Fruit fly (Drosophila melanogaster) whole organism, embryonic: ENCODE data around the gene Epp.

Source experiments
- ATbp ChIP-seq: fragments of 200-800 bp; sonication (Bioruptor generic); optimal IDR thresholded peaks from 2 replicates; lab custom pipeline; 2017; ENCODE audit warnings: missing biosample characterization, mild to moderate bottlenecking, missing genetic modification characterization, missing genetic modification reagents
- CG10147 ChIP-seq: fragments of 200-800 bp; sonication (Bioruptor generic); optimal IDR thresholded peaks from 2 replicates; lab custom pipeline; 2019; ENCODE audit warnings: missing biosample characterization, mild to moderate bottlenecking, missing genetic modification characterization, moderate library complexity
- CG10274 ChIP-seq: fragments of 200-800 bp; sonication (Bioruptor generic); optimal IDR thresholded peaks from 3 replicates; lab custom pipeline; 2017; ENCODE audit warnings: missing biosample characterization, mild to moderate bottlenecking, missing genetic modification characterization
- CG12299 ChIP-seq: fragments of 200-800 bp; sonication (Bioruptor generic); optimal IDR thresholded peaks from 2 replicates; lab custom pipeline; 2018; ENCODE audit warnings: missing biosample characterization, mild to moderate bottlenecking, missing genetic modification characterization
- CG1233 ChIP-seq: fragments of 200-800 bp; sonication (Bioruptor generic); optimal IDR thresholded peaks from 4 replicates; lab custom pipeline; 2018; ENCODE audit warnings: missing biosample characterization, mild to moderate bottlenecking, missing genetic modification characterization
- CG13287 ChIP-seq: fragments of 200-800 bp; sonication (Bioruptor generic); IDR thresholded peaks from 2 replicates; pipeline ENCODE4 v1.3.6; 2022; ENCODE audit warnings: missing biosample characterization, missing genetic modification characterization; ENCODE audit not compliant: partially characterized antibody
- CG13296 ChIP-seq: fragments of 200-800 bp; sonication (Bioruptor generic); optimal IDR thresholded peaks from 3 replicates; lab custom pipeline; 2018; ENCODE audit warnings: missing biosample characterization, mild to moderate bottlenecking, missing genetic modification characterization
- CG1647 ChIP-seq: fragments of 200-800 bp; sonication (Bioruptor generic); optimal IDR thresholded peaks from 3 replicates; lab custom pipeline; 2016; ENCODE audit warnings: missing biosample characterization, missing genetic modification characterization
- CG17361 ChIP-seq: fragments of 200-800 bp; sonication (Bioruptor generic); IDR thresholded peaks from 3 replicates; pipeline ENCODE4 v1.3.6; 2022; ENCODE audit warnings: missing biosample characterization, missing genetic modification characterization
- CG2889 ChIP-seq: fragments of 200-800 bp; sonication (Bioruptor generic); IDR thresholded peaks from 3 replicates; pipeline ENCODE4 v1.3.6; 2022; ENCODE audit warnings: missing biosample characterization, missing genetic modification characterization
- CG30020 ChIP-seq: fragments of 200-800 bp; optimal IDR thresholded peaks from 2 replicates; lab custom pipeline; 2019; ENCODE audit warnings: missing biosample characterization, mild to moderate bottlenecking, missing genetic modification characterization, moderate library complexity
- CG30403 ChIP-seq: fragments of 200-800 bp; sonication (Bioruptor generic); optimal IDR thresholded peaks from 3 replicates; lab custom pipeline; 2016; ENCODE audit warnings: missing biosample characterization, missing genetic modification characterization
- CG31365 ChIP-seq: fragments of 200-800 bp; sonication (Bioruptor generic); optimal IDR thresholded peaks from 2 replicates; lab custom pipeline; 2018; ENCODE audit warnings: missing biosample characterization, mild to moderate bottlenecking, missing genetic modification characterization
- CG3281 ChIP-seq: fragments of 200-800 bp; sonication (Bioruptor generic); optimal IDR thresholded peaks from 3 replicates; lab custom pipeline; 2017; ENCODE audit warnings: missing biosample characterization, mild to moderate bottlenecking, missing genetic modification characterization
- CG42726 ChIP-seq: fragments of 200-800 bp; sonication (Bioruptor generic); IDR thresholded peaks from 2 replicates; pipeline ENCODE4 v1.3.6; 2022; ENCODE audit warnings: missing biosample characterization, missing genetic modification characterization; ENCODE audit not compliant: partially characterized antibody
- CG4404 ChIP-seq: fragments of 200-800 bp; sonication (Bioruptor generic); IDR thresholded peaks from 2 replicates; pipeline ENCODE4 v1.3.6; 2022; ENCODE audit warnings: missing biosample characterization, missing genetic modification characterization
- CG4617 ChIP-seq: fragments of 200-800 bp; sonication (Bioruptor generic); optimal IDR thresholded peaks from 3 replicates; lab custom pipeline; 2016; ENCODE audit warnings: missing biosample characterization, missing genetic modification characterization, borderline replicate concordance
- CG6654 ChIP-seq: fragments of 200-800 bp; sonication (Bioruptor generic); optimal IDR thresholded peaks from 2 replicates; lab custom pipeline; 2017; ENCODE audit warnings: missing biosample characterization, mild to moderate bottlenecking, missing genetic modification characterization
- CG6683 ChIP-seq: fragments of 200-800 bp; sonication (Bioruptor generic); optimal IDR thresholded peaks from 2 replicates; lab custom pipeline; 2017; ENCODE audit warnings: missing biosample characterization, mild to moderate bottlenecking, missing genetic modification characterization, missing genetic modification reagents
- CG7987 ChIP-seq: fragments of 200-800 bp; sonication (Bioruptor generic); optimal IDR thresholded peaks from 2 replicates; lab custom pipeline; 2018; ENCODE audit warnings: missing biosample characterization, mild to moderate bottlenecking, missing genetic modification characterization, moderate library complexity
- CG8478 ChIP-seq: fragments of >200 bp; optimal IDR thresholded peaks from 2 replicates; lab custom pipeline; 2018
- CG9797 ChIP-seq: fragments of 200-800 bp; sonication (Bioruptor generic); optimal IDR thresholded peaks from 3 replicates; lab custom pipeline; 2018; ENCODE audit warnings: missing biosample characterization, mild to moderate bottlenecking, missing genetic modification characterization
- CHES-1-like ChIP-seq: fragments of 200-800 bp; sonication (Bioruptor generic); optimal IDR thresholded peaks from 2 replicates; lab custom pipeline; 2016; ENCODE audit warnings: missing biosample characterization, missing genetic modification characterization
- Camta ChIP-seq: fragments of 200-800 bp; sonication (Bioruptor generic); optimal IDR thresholded peaks from 2 replicates; lab custom pipeline; 2016; ENCODE audit warnings: missing biosample characterization, missing genetic modification characterization
- Dip3 ChIP-seq: fragments of 200-800 bp; sonication (Bioruptor generic); optimal IDR thresholded peaks from 3 replicates; lab custom pipeline; 2016; ENCODE audit warnings: missing biosample characterization, missing genetic modification characterization
- Doc3 ChIP-seq: fragments of 200-800 bp; sonication (Bioruptor generic); IDR thresholded peaks from 3 replicates; pipeline ENCODE4 v1.3.6; 2022; ENCODE audit warnings: missing biosample characterization, missing genetic modification characterization; ENCODE audit not compliant: partially characterized antibody
- Fer1 ChIP-seq: fragments of 200-800 bp; sonication (Bioruptor generic); optimal IDR thresholded peaks from 2 replicates; lab custom pipeline; 2017; ENCODE audit warnings: missing biosample characterization, mild to moderate bottlenecking, missing genetic modification characterization
- Hey ChIP-seq: fragments of 200-800 bp; sonication (Bioruptor generic); optimal IDR thresholded peaks from 3 replicates; lab custom pipeline; 2018; ENCODE audit warnings: missing biosample characterization, mild to moderate bottlenecking, missing genetic modification characterization
- MTF-1 ChIP-seq: fragments of 200-800 bp; sonication (Bioruptor generic); optimal IDR thresholded peaks from 2 replicates; lab custom pipeline; 2018; ENCODE audit warnings: missing biosample characterization, mild to moderate bottlenecking, missing genetic modification characterization, borderline replicate concordance
- Nf-YA ChIP-seq: fragments of 200-800 bp; sonication (Bioruptor generic); IDR thresholded peaks from 2 replicates; pipeline ENCODE4 v1.3.6; 2022; ENCODE audit warnings: missing biosample characterization, missing genetic modification characterization
- NfI ChIP-seq: fragments of 200-800 bp; sonication (Bioruptor generic); optimal IDR thresholded peaks from 3 replicates; lab custom pipeline; 2018; ENCODE audit warnings: missing biosample characterization, mild to moderate bottlenecking, missing genetic modification characterization, moderate library complexity
- Scr ChIP-seq: fragments of 200-800 bp; sonication (Bioruptor generic); IDR thresholded peaks from 2 replicates; pipeline ENCODE4 v1.3.6; 2022; ENCODE audit warnings: missing biosample characterization, missing genetic modification characterization; ENCODE audit not compliant: partially characterized antibody
- Vsx1 ChIP-seq: fragments of 200-800 bp; sonication (Bioruptor generic); optimal IDR thresholded peaks from 2 replicates; lab custom pipeline; 2017; ENCODE audit warnings: missing biosample characterization, mild to moderate bottlenecking, missing genetic modification characterization, missing genetic modification reagents
- ara ChIP-seq: fragments of 200-800 bp; sonication (Bioruptor generic); IDR thresholded peaks from 2 replicates; pipeline ENCODE4 v1.3.6; 2022; ENCODE audit warnings: missing biosample characterization, missing genetic modification characterization
- cad ChIP-seq: fragments of >200 bp; optimal IDR thresholded peaks from 2 replicates; lab custom pipeline; 2017; ENCODE audit warnings: missing biosample characterization, missing genetic modification characterization
- cas ChIP-seq: fragments of 200-800 bp; sonication (Bioruptor generic); IDR thresholded peaks from 2 replicates; pipeline ENCODE4 v1.3.6; 2022; ENCODE audit warnings: missing biosample characterization, missing genetic modification characterization
- danr ChIP-seq: fragments of 200-800 bp; sonication (Bioruptor generic); IDR thresholded peaks from 2 replicates; pipeline ENCODE4 v1.3.6; 2022; ENCODE audit warnings: missing biosample characterization, missing genetic modification characterization
- disco-r ChIP-seq: fragments of 200-800 bp; sonication (Bioruptor generic); optimal IDR thresholded peaks from 2 replicates; lab custom pipeline; 2016; ENCODE audit warnings: missing biosample characterization, missing genetic modification characterization
- ewg ChIP-seq: fragments of 200-800 bp; sonication (Bioruptor generic); optimal IDR thresholded peaks from 3 replicates; lab custom pipeline; 2017; ENCODE audit warnings: mild to moderate bottlenecking, missing biosample characterization, missing genetic modification reagents, missing genetic modification characterization
- eyg ChIP-seq: fragments of 200-800 bp; sonication (Bioruptor generic); optimal IDR thresholded peaks from 3 replicates; lab custom pipeline; 2016; ENCODE audit warnings: missing biosample characterization, missing genetic modification characterization
- ftz-f1 ChIP-seq: fragments of 200-800 bp; sonication (Bioruptor generic); optimal IDR thresholded peaks from 2 replicates; lab custom pipeline; 2016; ENCODE audit warnings: missing biosample characterization, missing genetic modification characterization
- fu2 ChIP-seq: fragments of 200-800 bp; sonication (Bioruptor generic); optimal IDR thresholded peaks from 2 replicates; lab custom pipeline; 2016; ENCODE audit warnings: missing biosample characterization, missing genetic modification characterization
- ham ChIP-seq: fragments of 200-800 bp; sonication (Bioruptor generic); IDR thresholded peaks from 2 replicates; pipeline ENCODE4 v1.3.6; 2022; ENCODE audit warnings: missing biosample characterization, missing genetic modification characterization
- jing ChIP-seq: fragments of 200-800 bp; sonication (Bioruptor generic); optimal IDR thresholded peaks from 2 replicates; lab custom pipeline; 2018; ENCODE audit warnings: missing biosample characterization, mild to moderate bottlenecking, missing genetic modification characterization
- onecut ChIP-seq: fragments of 200-800 bp; sonication (Bioruptor generic); IDR thresholded peaks from 2 replicates; pipeline ENCODE4 v1.3.6; 2022; ENCODE audit warnings: missing biosample characterization, missing genetic modification characterization
- pho ChIP-seq: fragments of 200-800 bp; sonication (Bioruptor generic); optimal IDR thresholded peaks from 2 replicates; lab custom pipeline; 2016; ENCODE audit warnings: missing biosample characterization, missing genetic modification characterization
- phol ChIP-seq: fragments of 200-800 bp; sonication (Bioruptor generic); optimal IDR thresholded peaks from 3 replicates; lab custom pipeline; 2018; ENCODE audit warnings: missing biosample characterization, mild to moderate bottlenecking, missing genetic modification characterization, moderate library complexity
- sisA ChIP-seq: fragments of 200-800 bp; sonication (Bioruptor generic); IDR thresholded peaks from 2 replicates; pipeline ENCODE4 v1.3.6; 2022; ENCODE audit warnings: missing biosample characterization, missing genetic modification characterization
- sob ChIP-seq: fragments of 200-800 bp; sonication (Bioruptor generic); IDR thresholded peaks from 2 replicates; pipeline ENCODE4 v1.3.6; 2022; ENCODE audit warnings: missing biosample characterization, missing genetic modification characterization
- wek ChIP-seq: fragments of 200-800 bp; sonication (Bioruptor generic); optimal IDR thresholded peaks from 3 replicates; lab custom pipeline; 2018; ENCODE audit warnings: missing biosample characterization, mild to moderate bottlenecking, missing genetic modification characterization, moderate library complexity
- zen ChIP-seq: fragments of 200-800 bp; sonication (Bioruptor generic); optimal IDR thresholded peaks from 3 replicates; lab custom pipeline; 2018; ENCODE audit warnings: missing biosample characterization, mild to moderate bottlenecking, missing genetic modification characterization, moderate library complexity

The Epp gene

dm6 chr3R:23969449-23969848, 23.3 kb downstream of the Epp start (continued):
- no peak for TF ChIP-seq danr (GFP tag; lab: Robert Waterston, UW)
- TF ChIP-seq MTF-1 (GFP tag; lab: Kevin White, UChicago) = no peak
- no peak for TF ChIP-seq CG30020 (tag; lab: Kevin White, UChicago)
- peak; percentile 55 for TF ChIP-seq phol (tag; lab: Kevin White, UChicago)
- no peak for TF ChIP-seq CG9797 (GFP tag; lab: Kevin White, UChicago)
- TF ChIP-seq CG7987 = no peak
- no peak for TF ChIP-seq CG13287 (GFP tag; lab: Robert Waterston, UW)
- TF ChIP-seq ara = no peak
- peak; percentile 57 for TF ChIP-seq CG13296 (GFP tag; lab: Kevin White, UChicago)
- TF ChIP-seq fu2 (GFP tag; lab: Kevin White, UChicago) = no peak
- TF ChIP-seq CG1233 (GFP tag; lab: Kevin White, UChicago) = peak; percentile 30
- no peak for TF ChIP-seq Hey
- TF ChIP-seq CG1647 (GFP tag; lab: Kevin White, UChicago) = no peak
- TF ChIP-seq jing (GFP tag; lab: Kevin White, UChicago) = no peak
- TF ChIP-seq disco-r (GFP tag; lab: Kevin White, UChicago) = no peak
- TF ChIP-seq cas (GFP tag; lab: Robert Waterston, UW) = 0 out of 2 replicates have a peak, but pooled peaks have one; percentile 39
- no peak for TF ChIP-seq CG6683 (GFP tag; lab: Kevin White, UChicago)
- TF ChIP-seq wek (GFP tag; lab: Kevin White, UChicago) = no peak
- TF ChIP-seq CG31365 (tag; lab: Kevin White, UChicago) = no peak
- TF ChIP-seq Camta (GFP tag; lab: Kevin White, UChicago) = no peak
- TF ChIP-seq zen (tag; lab: Kevin White, UChicago) = no peak
- TF ChIP-seq eyg (GFP tag; lab: Kevin White, UChicago) = no peak
- TF ChIP-seq CG42726 (GFP tag; lab: Robert Waterston, UW) = no peak
- peak; percentile 58 for TF ChIP-seq Nf-YA (GFP tag; lab: Robert Waterston, UW)
- no peak for TF ChIP-seq Dip3 (GFP tag; lab: Kevin White, UChicago)
- TF ChIP-seq Vsx1 (GFP tag; lab: Kevin White, UChicago) = peak; percentile 29
- no peak for TF ChIP-seq pho (GFP tag; lab: Kevin White, UChicago)
- no peak for TF ChIP-seq ham (GFP tag; lab: Robert Waterston, UW)
- no peak for TF ChIP-seq CG6654 (GFP tag; lab: Kevin White, UChicago)
- TF ChIP-seq CG8478 = no peak
- TF ChIP-seq CG10147 = peak; percentile 32
- TF ChIP-seq CG4617 (GFP tag; lab: Kevin White, UChicago) = no peak
- TF ChIP-seq cad (GFP tag; lab: Kevin White, UChicago) = no peak
- TF ChIP-seq sisA (GFP tag; lab: Robert Waterston, UW) = peak; percentile 27; the same call in 1 of the 2 replicates
- TF ChIP-seq ftz-f1 (GFP tag; lab: Kevin White, UChicago) = no peak
- 0 out of 3 replicates have a peak, but pooled peaks have one; percentile 51 for TF ChIP-seq CG2889
- TF ChIP-seq Fer1 (GFP tag; lab: Kevin White, UChicago) = peak; percentile 63
- no peak for TF ChIP-seq onecut (GFP tag; lab: Robert Waterston, UW)
- peak; percentile 70; the same call in 2 of the 3 replicates for TF ChIP-seq CG17361
- TF ChIP-seq CG30403 (GFP tag; lab: Kevin White, UChicago) = peak; percentile 48
- no peak for TF ChIP-seq CHES-1-like (GFP tag; lab: Kevin White, UChicago)
- peak; percentile 13 for TF ChIP-seq CG3281 (GFP tag; lab: Kevin White, UChicago)
- TF ChIP-seq Scr = no peak
- peak; percentile 47 for TF ChIP-seq NfI (GFP tag; lab: Kevin White, UChicago)
- TF ChIP-seq CG12299 (tag; lab: Kevin White, UChicago) = peak; percentile 20
- peak; percentile 17 for TF ChIP-seq ewg (GFP tag; lab: Kevin White, UChicago)
- 0 out of 2 replicates have a peak, but pooled peaks have one; percentile 32 for TF ChIP-seq sob (GFP tag; lab: Robert Waterston, UW)
- no peak for TF ChIP-seq CG4404 (GFP tag; lab: Robert Waterston, UW)
- no peak for TF ChIP-seq CG10274 (GFP tag; lab: Kevin White, UChicago)
- no peak for TF ChIP-seq Doc3
- TF ChIP-seq ATbp (GFP tag; lab: Kevin White, UChicago) = peak; percentile 56
